Comparison of ENCODE assay signal across 2 worm cellular contexts in the genomic region with DNA sequence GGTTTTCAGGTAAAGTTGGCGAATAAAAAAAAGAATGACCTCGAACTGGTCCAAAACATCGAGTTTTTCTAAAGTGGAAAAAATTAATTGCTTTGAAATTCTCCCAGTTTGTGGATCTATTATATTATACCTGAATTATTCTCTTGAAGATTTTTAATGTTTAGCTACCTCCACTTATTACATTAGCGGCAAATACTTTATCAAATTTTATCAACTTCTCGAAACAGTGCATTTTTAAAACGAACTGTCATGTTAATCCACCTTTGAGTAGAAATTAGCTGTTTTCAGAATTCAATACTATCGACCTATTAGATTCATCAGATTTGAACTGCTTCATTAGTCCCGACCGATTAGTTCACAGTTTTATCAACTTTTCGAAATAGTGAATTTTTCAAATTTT.
A peak's percentile ranks its signal among the peaks of the same experiment; 100 is the strongest.
TF ChIP-seq lines count a peak whose summit lies in the region.

No protein-coding gene starts in this region.

TF ChIP-seq in whole organism, L4 larva, 104 proteins besides CTCF, POLR2A, EP300 and RAD21:
- TF ChIP-seq ceh-32 (tag; optimal IDR thresholded peaks at IDR 0.05; lab: Kevin White, UChicago; ENCODE audit: poor library complexity) (no peak), snpc-1.2 (GFP tag; IDR thresholded peaks at IDR 0.05; lab: Robert Waterston, UW) (peak; percentile 59), nhr-77 (tag; optimal IDR thresholded peaks at IDR 0.05; lab: Kevin White, UChicago) (no peak)
TF ChIP-seq in whole organism, L4 larva: peak in this region for 1.

TF ChIP-seq in whole organism, young adult, 124 proteins besides CTCF, POLR2A, EP300 and RAD21:
- TF ChIP-seq nhr-80 (tag; optimal IDR thresholded peaks at IDR 0.05; lab: Kevin White, UChicago), result no peak
- TF ChIP-seq akir-1 (GFP tag; optimal IDR thresholded peaks at IDR 0.05; lab: Kevin White, UChicago), result no peak
- no peak for TF ChIP-seq snpc-4 (GFP tag; optimal IDR thresholded peaks at IDR 0.05; lab: Kevin White, UChicago)
- TF ChIP-seq snpc-4 (tag; optimal IDR thresholded peaks at IDR 0.05; lab: Kevin White, UChicago), result peak in 2 of 4 experiments; percentile 24 to 69
- no peak for TF ChIP-seq tbp1 (GFP tag; optimal IDR thresholded peaks at IDR 0.05; lab: Kevin White, UChicago)
- TF ChIP-seq let-607 (tag; optimal IDR thresholded peaks at IDR 0.05; lab: Kevin White, UChicago), result no peak
- no peak for TF ChIP-seq Y95B8A.8 (GFP tag; IDR thresholded peaks at IDR 0.05; lab: Robert Waterston, UW)
- no peak for TF ChIP-seq egrh-3 (GFP tag; IDR thresholded peaks at IDR 0.05; lab: Robert Waterston, UW)
- TF ChIP-seq tbx-9 (tag; optimal IDR thresholded peaks at IDR 0.05; lab: Kevin White, UChicago; ENCODE audit: borderline replicate concordance), result no peak
- peak; percentile 62; the same call in 1 of the 2 replicates for TF ChIP-seq attf-6 (GFP tag; IDR thresholded peaks at IDR 0.05; lab: Robert Waterston, UW)
